Worm (Caenorhabditis elegans): ENCODE results near the gene ZK632.9.
A peak's percentile ranks its signal among the peaks of the same experiment; 100 is the strongest.

Gene ZK632.9

DNA sequence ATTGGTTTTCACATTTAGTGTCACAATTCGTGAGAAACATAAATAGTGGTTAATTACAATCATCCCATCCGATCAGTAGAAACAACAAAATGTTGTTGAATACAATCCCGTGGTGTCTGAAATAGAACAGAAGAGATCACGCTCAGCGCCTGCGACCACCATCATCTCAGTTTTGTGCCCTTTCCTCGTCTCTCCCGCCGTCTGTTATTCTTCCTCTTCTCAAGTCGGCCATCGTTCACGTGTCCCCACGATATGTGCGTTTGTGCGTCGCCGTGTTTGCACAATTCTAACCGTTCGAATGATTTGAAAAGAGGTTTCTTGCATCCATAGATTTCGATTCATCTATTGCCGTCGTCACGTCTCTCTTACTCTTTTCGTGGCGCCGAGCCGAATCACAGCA is 6.5 kb downstream of the ZK632.9 start, which contains the start of gene panl-3 (continued):
- TF ChIP-seq dpl-1 (GFP tag; optimal IDR thresholded peaks at IDR 0.05) (peak; percentile 0), lin-54 (GFP tag; optimal IDR thresholded peaks at IDR 0.05) (peak; percentile 36), hmg-1.2 (GFP tag; IDR thresholded peaks at IDR 0.05) (peak; percentile 46; the same call in 1 of the 2 replicates), ztf-18 (tag; optimal IDR thresholded peaks at IDR 0.05) (peak; percentile 31), chd-7 (tag; optimal IDR thresholded peaks at IDR 0.05) (peak; percentile 52), repo-1 (tag; optimal IDR thresholded peaks at IDR 0.05) (no peak), snpc-4 (GFP tag; optimal IDR thresholded peaks at IDR 0.05) (no peak), snpc-4 (tag; optimal IDR thresholded peaks at IDR 0.05) (peak in 2 of 4 experiments; percentile 31 to 38), Y79H2A.3 (GFP tag; conservative IDR thresholded peaks at IDR 0.05) (no peak), K12H6.12 (tag; optimal IDR thresholded peaks at IDR 0.05) (peak; percentile 56), mcd-1 (GFP tag; IDR thresholded peaks at IDR 0.05) (peak; percentile 46; the same call in 1 of the 2 replicates), dox-1 (GFP tag; IDR thresholded peaks at IDR 0.05) (0 out of 2 replicates have a peak, but pooled peaks have one; percentile 26), nhr-120 (GFP tag; IDR thresholded peaks at IDR 0.05) (no peak), zfh-2 (GFP tag; conservative IDR thresholded peaks at IDR 0.05) (peak; percentile 83), ceh-58 (GFP tag; IDR thresholded peaks at IDR 0.05) (no peak)

DNA sequence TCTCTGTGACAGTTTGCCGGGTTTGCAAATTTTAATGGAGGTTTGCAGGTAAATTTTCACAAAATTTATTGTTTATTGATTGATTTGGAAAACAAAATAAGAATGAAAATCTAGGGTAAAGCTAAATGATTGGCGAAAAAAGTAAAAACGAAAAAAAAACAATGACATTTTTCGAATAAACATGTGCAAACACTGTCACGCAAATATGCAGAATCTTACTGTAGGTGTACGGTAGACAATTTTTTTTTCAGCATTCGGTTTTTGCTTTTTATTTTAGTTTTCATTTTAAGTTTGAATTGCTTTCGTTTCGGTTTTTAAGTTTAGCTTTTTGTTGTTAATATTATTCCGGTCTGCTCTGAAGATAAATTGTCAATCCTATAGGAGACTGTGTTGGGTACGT is 7.3 kb downstream of the ZK632.9 start:
- TF ChIP-seq ekl-4 (GFP tag; IDR thresholded peaks at IDR 0.05) (no peak), F57C9.4 (tag; optimal IDR thresholded peaks at IDR 0.05) (no peak), snpc-1.1 (tag; optimal IDR thresholded peaks at IDR 0.05; ENCODE audit: insufficient read depth) (no peak), F10E7.11 (tag; optimal IDR thresholded peaks at IDR 0.05) (no peak), lin-40 (tag; optimal IDR thresholded peaks at IDR 0.05) (no peak), snpc-3.4 (tag; optimal IDR thresholded peaks at IDR 0.05) (peak; percentile 1), F49E8.2 (tag; optimal IDR thresholded peaks at IDR 0.05; ENCODE audit: insufficient read depth) (peak; percentile 26), Y56A3A.18 (GFP tag; IDR thresholded peaks at IDR 0.05) (no peak), nfya-2 (GFP tag; IDR thresholded peaks at IDR 0.05) (no peak), cebp-1 (GFP tag; IDR thresholded peaks at IDR 0.05) (no peak), cebp-1 (tag; optimal IDR thresholded peaks at IDR 0.05) (no peak), madf-3 (GFP tag; IDR thresholded peaks at IDR 0.05) (no peak), rpc-1 (optimal IDR thresholded peaks at IDR 0.05) (no peak), rpc-1 (tag; optimal IDR thresholded peaks at IDR 0.05) (no peak), mxl-1 (tag; optimal IDR thresholded peaks at IDR 0.05) (no peak), hlh-26 (GFP tag; conservative IDR thresholded peaks at IDR 0.05) (no peak), egl-44 (GFP tag; IDR thresholded peaks at IDR 0.05) (no peak), F39B2.1 (GFP tag; IDR thresholded peaks at IDR 0.05) (no peak), B0336.3 (GFP tag; IDR thresholded peaks at IDR 0.05) (no peak), lsl-1 (GFP tag; optimal IDR thresholded peaks at IDR 0.05) (peak; percentile 93), nfyb-1 (GFP tag; IDR thresholded peaks at IDR 0.05) (no peak), F57A8.1 (GFP tag; optimal IDR thresholded peaks at IDR 0.05) (no peak), hmg-20 (GFP tag; IDR thresholded peaks at IDR 0.05) (no peak), bed-1 (GFP tag; IDR thresholded peaks at IDR 0.05) (no peak), atf-7 (tag; optimal IDR thresholded peaks at IDR 0.05) (no peak), madf-8 (GFP tag; conservative IDR thresholded peaks at IDR 0.05) (0 out of 2 replicates have a peak, but pooled peaks have one; percentile 24), nhr-179 (tag; optimal IDR thresholded peaks at IDR 0.05) (no peak), efl-1 (GFP tag; optimal IDR thresholded peaks at IDR 0.05) (peak; percentile 35), fkh-3 (tag; optimal IDR thresholded peaks at IDR 0.05) (no peak), repo-1 (tag; optimal IDR thresholded peaks at IDR 0.05) (no peak), lin-35 (GFP tag; optimal IDR thresholded peaks at IDR 0.05) (no peak), madf-6 (GFP tag; IDR thresholded peaks at IDR 0.05) (peak; percentile 60), him-1 (tag; optimal IDR thresholded peaks at IDR 0.05) (no peak), F23B12.7 (tag; optimal IDR thresholded peaks at IDR 0.05; ENCODE audit: insufficient read depth) (no peak), ZK185.1 (tag; optimal IDR thresholded peaks at IDR 0.05; ENCODE audit: poor library complexity, severe bottlenecking) (no peak)

Measured in whole organism, young adult.